Fruit fly (Drosophila melanogaster): Measurements from ENCODE around the gene Hsp68.

The Hsp68 gene

DNA sequence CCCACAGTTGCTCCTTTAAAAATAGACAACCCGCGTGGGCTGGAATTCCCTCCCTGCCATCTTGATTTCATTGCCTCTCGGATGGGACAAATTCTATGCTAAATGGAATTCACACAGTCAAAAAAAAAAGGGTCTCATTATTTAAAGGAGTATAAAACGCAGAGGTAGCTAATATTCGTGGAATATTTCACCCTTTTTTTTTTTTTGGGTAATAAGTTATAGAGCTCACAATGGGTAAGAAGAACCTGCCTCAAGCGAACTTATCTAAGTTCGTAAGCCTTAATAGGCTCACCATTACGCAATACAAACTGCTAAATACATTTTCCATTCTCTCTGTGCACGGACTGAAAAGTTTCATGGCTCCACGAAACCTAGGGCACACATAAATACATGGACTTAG, 16.6 kb upstream of the Hsp68 start (continued):
- TF ChIP-seq CG3995 (GFP tag; optimal IDR thresholded peaks at IDR 0.05) (no peak), trem (tag; optimal IDR thresholded peaks at IDR 0.05) (no peak), abd-A (tag; optimal IDR thresholded peaks at IDR 0.05) (peak; percentile 46), seq (GFP tag; IDR thresholded peaks at IDR 0.05) (no peak), Fer3 (tag; optimal IDR thresholded peaks at IDR 0.05) (peak; percentile 40), lab (GFP tag; optimal IDR thresholded peaks at IDR 0.05) (peak; percentile 38), CG7357 (GFP tag; IDR thresholded peaks at IDR 0.05) (no peak), jigr1 (GFP tag; IDR thresholded peaks at IDR 0.05) (no peak), CG12071 (GFP tag; optimal IDR thresholded peaks at IDR 0.05) (no peak), CG2678 (tag; optimal IDR thresholded peaks at IDR 0.05) (peak; percentile 54), lilli (GFP tag; optimal IDR thresholded peaks at IDR 0.05) (peak; percentile 30), H2.0 (GFP tag; IDR thresholded peaks at IDR 0.05) (no peak), E2f2 (GFP tag; IDR thresholded peaks at IDR 0.05) (no peak), CG4820 (GFP tag; optimal IDR thresholded peaks at IDR 0.05) (no peak), nmo (GFP tag; optimal IDR thresholded peaks at IDR 0.05) (peak; percentile 3), CG31224 (GFP tag; IDR thresholded peaks at IDR 0.05) (no peak), Ptx1 (GFP tag; IDR thresholded peaks at IDR 0.05) (0 out of 2 replicates have a peak, but pooled peaks have one; percentile 26), Dad (GFP tag; optimal IDR thresholded peaks at IDR 0.05) (no peak), sd (tag; optimal IDR thresholded peaks at IDR 0.05) (peak; percentile 76), Ets65A (GFP tag) (no peak), Jarid2 (GFP tag; optimal IDR thresholded peaks at IDR 0.05) (no peak), HmgZ (tag; optimal IDR thresholded peaks at IDR 0.05) (no peak), PHDP (tag; optimal IDR thresholded peaks at IDR 0.05) (peak; percentile 10), jumu (GFP tag; optimal IDR thresholded peaks at IDR 0.05) (no peak), CG2120 (GFP tag; optimal IDR thresholded peaks at IDR 0.05) (peak; percentile 60), schlank (tag; optimal IDR thresholded peaks at IDR 0.05) (no peak), CG7556 (GFP tag; optimal IDR thresholded peaks at IDR 0.05) (peak; percentile 34), ci (GFP tag; IDR thresholded peaks at IDR 0.05) (no peak), CG8944 (GFP tag; optimal IDR thresholded peaks at IDR 0.05) (no peak), ato (GFP tag; IDR thresholded peaks at IDR 0.05; ENCODE audit: partially characterized antibody) (no peak), Taf1 (GFP tag; IDR thresholded peaks at IDR 0.05) (no peak), grau (tag; optimal IDR thresholded peaks at IDR 0.05) (peak; percentile 16), toy (GFP tag; IDR thresholded peaks at IDR 0.05) (no peak), mirr (GFP tag; optimal IDR thresholded peaks at IDR 0.05) (no peak), ranshi (GFP tag; IDR thresholded peaks at IDR 0.05) (0 out of 2 replicates have a peak, but pooled peaks have one; percentile 30), CG6683 (GFP tag; optimal IDR thresholded peaks at IDR 0.05) (no peak), CG11504 (tag; optimal IDR thresholded peaks at IDR 0.05) (peak; percentile 36), zen2 (GFP tag; IDR thresholded peaks at IDR 0.05; ENCODE audit: partially characterized antibody) (no peak), Meics (GFP tag; optimal IDR thresholded peaks at IDR 0.05) (peak; percentile 49), CG13894 (tag; optimal IDR thresholded peaks at IDR 0.05) (peak; percentile 41), CG9437 (GFP tag; optimal IDR thresholded peaks at IDR 0.05) (no peak), corto (GFP tag; optimal IDR thresholded peaks at IDR 0.05) (no peak), odd (GFP tag; optimal IDR thresholded peaks at IDR 0.05) (peak; percentile 1), MBD-R2 (GFP tag; IDR thresholded peaks at IDR 0.05) (no peak), Rx (GFP tag; IDR thresholded peaks at IDR 0.05) (no peak), CG10431 (GFP tag; optimal IDR thresholded peaks at IDR 0.05) (no peak), CG6272 (GFP tag; IDR thresholded peaks at IDR 0.05) (no peak), Trl (optimal IDR thresholded peaks at IDR 0.05) (no peak), Trl (GFP tag; optimal IDR thresholded peaks at IDR 0.05) (no peak), salm (tag; optimal IDR thresholded peaks at IDR 0.05) (no peak), CG6813 (GFP tag; optimal IDR thresholded peaks at IDR 0.05) (peak; percentile 1), Nf-YA (GFP tag; IDR thresholded peaks at IDR 0.05) (no peak)

Measured in whole organism, embryonic.